Worm (Caenorhabditis elegans): ENCODE measurements around the gene best-23.

The best-23 gene

ce11 chrII:7907539-7907997 is at the start of gene best-23:
Gene best-23 (minus strand): TSS chrII:7907589.
- TF ChIP-seq unc-86 (tag; optimal IDR thresholded peaks at IDR 0.05), result no peak
- TF ChIP-seq tbx-2 (tag; optimal IDR thresholded peaks at IDR 0.05), result no peak
- no peak for TF ChIP-seq nhr-11 (tag; optimal IDR thresholded peaks at IDR 0.05)
- no peak for TF ChIP-seq nhr-232 (tag; optimal IDR thresholded peaks at IDR 0.05)
- TF ChIP-seq gmeb-2 (tag; optimal IDR thresholded peaks at IDR 0.05), result no peak
- TF ChIP-seq K02D7.2 (tag; optimal IDR thresholded peaks at IDR 0.05), result no peak
- no peak for TF ChIP-seq Y22D7AL.16 (tag; optimal IDR thresholded peaks at IDR 0.05)
- no peak for TF ChIP-seq ttx-3 (tag; optimal IDR thresholded peaks at IDR 0.05)
- no peak for TF ChIP-seq hlh-30 (tag; optimal IDR thresholded peaks at IDR 0.05; ENCODE audit: insufficient read depth)
- TF ChIP-seq F13H6.1 (tag; optimal IDR thresholded peaks at IDR 0.05), result no peak
- TF ChIP-seq che-1 (tag; optimal IDR thresholded peaks at IDR 0.05), result no peak
- no peak for TF ChIP-seq unc-3 (GFP tag; conservative IDR thresholded peaks at IDR 0.05)
- TF ChIP-seq unc-3 (tag; optimal IDR thresholded peaks at IDR 0.05), result no peak
- no peak for TF ChIP-seq ceh-31 (tag; optimal IDR thresholded peaks at IDR 0.05)
- no peak for TF ChIP-seq pros-1 (tag; optimal IDR thresholded peaks at IDR 0.05)
- TF ChIP-seq ztf-16 (tag; optimal IDR thresholded peaks at IDR 0.05), result no peak
- no peak for TF ChIP-seq madf-2 (tag; optimal IDR thresholded peaks at IDR 0.05)

ce11 chrII:7955548-7955947 is 48.2 kb upstream of the best-23 start:
- no peak for TF ChIP-seq C08G9.2 (tag; optimal IDR thresholded peaks at IDR 0.05)
- TF ChIP-seq fax-1 (tag; optimal IDR thresholded peaks at IDR 0.05), result no peak
- no peak for TF ChIP-seq madf-2 (tag; optimal IDR thresholded peaks at IDR 0.05)
- no peak for TF ChIP-seq T23F11.4 (GFP tag; optimal IDR thresholded peaks at IDR 0.05)
- no peak for TF ChIP-seq hlh-30 (tag; optimal IDR thresholded peaks at IDR 0.05; ENCODE audit: insufficient read depth)
- TF ChIP-seq ahr-1 (tag; optimal IDR thresholded peaks at IDR 0.05), result no peak
- no peak for TF ChIP-seq hlh-13 (GFP tag; optimal IDR thresholded peaks at IDR 0.05)
- no peak for TF ChIP-seq unc-42 (tag; optimal IDR thresholded peaks at IDR 0.05)
- TF ChIP-seq lin-11 (tag; optimal IDR thresholded peaks at IDR 0.05), result no peak
- no peak for TF ChIP-seq nfya-1 (tag; optimal IDR thresholded peaks at IDR 0.05)
- no peak for TF ChIP-seq sox-4 (tag; optimal IDR thresholded peaks at IDR 0.05)
- TF ChIP-seq hlh-6 (tag; optimal IDR thresholded peaks at IDR 0.05), result no peak
- no peak for TF ChIP-seq unc-86 (tag; optimal IDR thresholded peaks at IDR 0.05)
- TF ChIP-seq rnt-1 (tag; optimal IDR thresholded peaks at IDR 0.05), result no peak
- no peak for TF ChIP-seq odd-2 (tag; optimal IDR thresholded peaks at IDR 0.05)
- TF ChIP-seq mec-3 (tag; optimal IDR thresholded peaks at IDR 0.05; ENCODE audit: borderline replicate concordance), result no peak
- TF ChIP-seq ceh-34 (tag; optimal IDR thresholded peaks at IDR 0.05), result no peak
- no peak for TF ChIP-seq dve-1 (tag; optimal IDR thresholded peaks at IDR 0.05)
- TF ChIP-seq ceh-19 (GFP tag; optimal IDR thresholded peaks at IDR 0.05), result no peak
- TF ChIP-seq pag-3 (tag; optimal IDR thresholded peaks at IDR 0.05; ENCODE audit: borderline replicate concordance), result no peak

- TF ChIP-seq fkh-6 (tag; optimal IDR thresholded peaks at IDR 0.05) (no peak), madf-2 (tag; optimal IDR thresholded peaks at IDR 0.05) (no peak), C08G9.2 (tag; optimal IDR thresholded peaks at IDR 0.05) (no peak)
Observed at ce11 chrII:7948278-7948677, 40.9 kb upstream of the best-23 start.

ce11 chrII:7946830-7947425 is 39.5 kb upstream of the best-23 start, which contains the start of gene ZK669.5:
Gene ZK669.5 (minus strand): TSS chrII:7946880.
- no peak for TF ChIP-seq pag-3 (tag; optimal IDR thresholded peaks at IDR 0.05; ENCODE audit: borderline replicate concordance)
- no peak for TF ChIP-seq nhr-232 (tag; optimal IDR thresholded peaks at IDR 0.05)
- no peak for TF ChIP-seq elt-2 (tag; optimal IDR thresholded peaks at IDR 0.05)
- TF ChIP-seq ama-1 (optimal IDR thresholded peaks at IDR 0.05), result no peak
- no peak for TF ChIP-seq F13H6.1 (tag; optimal IDR thresholded peaks at IDR 0.05)
- TF ChIP-seq tbx-7 (tag; optimal IDR thresholded peaks at IDR 0.05), result no peak
- no peak for TF ChIP-seq odd-2 (tag; optimal IDR thresholded peaks at IDR 0.05)
